Fruit fly (Drosophila melanogaster): ENCODE results near the gene Chs2.

The Chs2 gene

DNA sequence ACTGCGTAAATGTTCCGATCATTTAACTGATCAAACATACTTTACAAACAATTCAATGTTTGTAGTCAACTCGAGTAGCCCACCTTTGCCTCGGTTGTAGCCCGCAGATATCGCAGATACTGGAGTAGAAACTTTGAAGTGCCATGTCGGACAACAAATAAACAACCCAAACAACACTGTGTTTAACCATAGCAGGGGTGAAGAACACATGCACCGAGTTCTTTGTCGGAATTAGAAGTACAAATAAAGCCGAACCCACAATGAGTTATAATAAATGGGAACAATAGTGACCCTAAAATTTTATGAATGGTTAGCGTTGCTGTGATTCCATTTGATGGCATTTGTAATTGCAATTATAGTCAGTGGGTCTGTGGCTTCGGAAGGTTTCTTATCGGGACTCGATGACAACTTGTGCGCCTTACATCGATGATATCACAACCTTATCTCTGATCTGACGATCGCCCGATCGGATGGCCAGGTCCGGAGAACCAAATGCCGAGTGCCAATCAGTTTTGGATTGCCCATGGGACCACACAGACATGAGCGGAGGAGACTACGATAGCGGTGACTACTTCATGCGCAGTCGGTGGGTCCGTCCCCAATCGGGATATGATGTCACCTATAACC lies at the start of gene Chs2:
TSS of gene Chs2 (plus strand) at position 510 of the 627 bp plus-strand sequence.
- TF ChIP-seq svp (GFP tag) (peak; percentile 61), vri (GFP tag; optimal IDR thresholded peaks at IDR 0.05) (peak; percentile 80), fkh (GFP tag; optimal IDR thresholded peaks at IDR 0.05) (peak; percentile 92), Eip78C (GFP tag) (no peak), Ets21C (GFP tag; optimal IDR thresholded peaks at IDR 0.05) (no peak), CG16779 (tag; optimal IDR thresholded peaks at IDR 0.05) (peak; percentile 26)

- TF ChIP-seq Eip78C (GFP tag) (no peak), Hr4 (GFP tag; optimal IDR thresholded peaks at IDR 0.05) (no peak), CG7368 (GFP tag; optimal IDR thresholded peaks at IDR 0.05) (no peak), Sox14 (GFP tag; optimal IDR thresholded peaks at IDR 0.05) (no peak), fd85E (GFP tag; optimal IDR thresholded peaks at IDR 0.05) (peak; percentile 5), svp (GFP tag) (peak; percentile 46), CG10669 (GFP tag; optimal IDR thresholded peaks at IDR 0.05) (no peak), Sox15 (GFP tag; optimal IDR thresholded peaks at IDR 0.05) (no peak), Met (GFP tag; optimal IDR thresholded peaks at IDR 0.05) (no peak), Eip75B (GFP tag; optimal IDR thresholded peaks at IDR 0.05) (peak; percentile 67), CG10631 (GFP tag; optimal IDR thresholded peaks at IDR 0.05) (peak; percentile 53), CG11294 (GFP tag; IDR thresholded peaks at IDR 0.05) (no peak), Hr39 (GFP tag; optimal IDR thresholded peaks at IDR 0.05) (no peak), CG8632 (GFP tag; optimal IDR thresholded peaks at IDR 0.05) (peak; percentile 1), CG3032 (tag; optimal IDR thresholded peaks at IDR 0.05) (peak; percentile 56), CG15336 (GFP tag; IDR thresholded peaks at IDR 0.05) (peak; percentile 30; the same call in 1 of the 2 replicates), salr (GFP tag; optimal IDR thresholded peaks at IDR 0.05) (peak in 1 of 2 experiments; percentile 8), CG11762 (GFP tag; optimal IDR thresholded peaks at IDR 0.05; ENCODE audit: insufficient read depth) (peak; percentile 39), OdsH (GFP tag; optimal IDR thresholded peaks at IDR 0.05) (peak; percentile 35), fd59A (GFP tag; optimal IDR thresholded peaks at IDR 0.05) (no peak), ss (GFP tag; optimal IDR thresholded peaks at IDR 0.05) (peak in 1 of 2 experiments; percentile 7), spab (GFP tag; optimal IDR thresholded peaks at IDR 0.05) (peak; percentile 30), dsx (GFP tag; optimal IDR thresholded peaks at IDR 0.05; ENCODE audit: poor library complexity, severe bottlenecking) (peak; percentile 25), Blimp-1 (GFP tag; optimal IDR thresholded peaks at IDR 0.05) (no peak), Ets96B (tag; optimal IDR thresholded peaks at IDR 0.05) (peak; percentile 53), esn (GFP tag; optimal IDR thresholded peaks at IDR 0.05) (peak; percentile 2), topi (GFP tag; optimal IDR thresholded peaks at IDR 0.05) (peak; percentile 10), Lpt (GFP tag; optimal IDR thresholded peaks at IDR 0.05) (peak; percentile 48)
Observed at dm6 chr3L:21918605-21919004, 43.6 kb upstream of the Chs2 start.

- TF ChIP-seq pdm3 (GFP tag; optimal IDR thresholded peaks at IDR 0.05) (no peak), CG15336 (GFP tag; IDR thresholded peaks at IDR 0.05) (peak; percentile 22; the same call in 1 of the 2 replicates)
Observed at dm6 chr3L:21930179-21930578, 32.0 kb upstream of the Chs2 start.

DNA sequence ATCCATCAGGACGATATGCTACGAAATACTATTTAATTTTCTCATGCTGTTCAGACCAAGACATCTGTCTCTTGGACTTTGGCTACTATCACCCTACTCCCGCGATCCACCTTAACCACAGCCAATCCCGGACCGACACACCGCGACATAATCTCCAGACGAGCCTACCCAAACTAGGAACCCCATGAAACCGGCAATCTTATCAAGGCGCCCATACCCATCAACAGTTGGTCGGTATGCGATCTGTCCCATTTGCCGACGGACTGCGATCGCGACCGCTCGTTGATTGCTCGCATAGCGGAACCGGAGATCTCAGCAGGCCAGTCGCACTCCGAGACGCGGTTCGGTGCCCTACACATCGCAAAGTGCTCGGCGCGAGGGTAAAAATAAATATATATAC lies 27.7 kb upstream of the Chs2 start, which contains the start of gene SLC22A:
TSS of gene SLC22A (plus strand) at position 243 of the 400 bp plus-strand sequence.
- no peak for TF ChIP-seq cyc (GFP tag; optimal IDR thresholded peaks at IDR 0.05)
- peak; percentile 46 for TF ChIP-seq net (GFP tag; optimal IDR thresholded peaks at IDR 0.05)
- TF ChIP-seq fkh (GFP tag; optimal IDR thresholded peaks at IDR 0.05): no peak
- TF ChIP-seq CG10669 (GFP tag; optimal IDR thresholded peaks at IDR 0.05): peak; percentile 44
- no peak for TF ChIP-seq Eip93F (GFP tag; optimal IDR thresholded peaks at IDR 0.05)
- TF ChIP-seq CG8319 (GFP tag; optimal IDR thresholded peaks at IDR 0.05): peak; percentile 0
- no peak for TF ChIP-seq esn (GFP tag; optimal IDR thresholded peaks at IDR 0.05)
- no peak for TF ChIP-seq CG11762 (GFP tag; optimal IDR thresholded peaks at IDR 0.05; ENCODE audit: insufficient read depth)
- no peak for TF ChIP-seq Sox102F (GFP tag; optimal IDR thresholded peaks at IDR 0.05)
- no peak for TF ChIP-seq fd59A (GFP tag; optimal IDR thresholded peaks at IDR 0.05)
- TF ChIP-seq acj6 (GFP tag; optimal IDR thresholded peaks at IDR 0.05): no peak
- TF ChIP-seq CG3032 (tag; optimal IDR thresholded peaks at IDR 0.05): no peak
- no peak for TF ChIP-seq salr (GFP tag; optimal IDR thresholded peaks at IDR 0.05)
- no peak for TF ChIP-seq fd85E (GFP tag; optimal IDR thresholded peaks at IDR 0.05)
- no peak for TF ChIP-seq CG7368 (GFP tag; optimal IDR thresholded peaks at IDR 0.05)
- peak; percentile 77 for TF ChIP-seq CG6276 (GFP tag; optimal IDR thresholded peaks at IDR 0.05)
- peak; percentile 72 to 84 for TF ChIP-seq ss (GFP tag; optimal IDR thresholded peaks at IDR 0.05)
- TF ChIP-seq CG32006 (GFP tag; optimal IDR thresholded peaks at IDR 0.05): no peak
- no peak for TF ChIP-seq Met (GFP tag; optimal IDR thresholded peaks at IDR 0.05)
- no peak for TF ChIP-seq lz (GFP tag; optimal IDR thresholded peaks at IDR 0.05)
- peak; percentile 28 for TF ChIP-seq Hr4 (GFP tag; optimal IDR thresholded peaks at IDR 0.05)
- TF ChIP-seq Ets96B (tag; optimal IDR thresholded peaks at IDR 0.05): peak; percentile 22
- peak; percentile 50 for TF ChIP-seq CG1621 (tag; optimal IDR thresholded peaks at IDR 0.05)
- no peak for TF ChIP-seq CG10631 (GFP tag; optimal IDR thresholded peaks at IDR 0.05)
- no peak for TF ChIP-seq dsx (GFP tag; optimal IDR thresholded peaks at IDR 0.05; ENCODE audit: poor library complexity, severe bottlenecking)
- no peak for TF ChIP-seq CG16779 (tag; optimal IDR thresholded peaks at IDR 0.05)

Data from whole organism, prepupa.